Worm (Caenorhabditis elegans) whole organism, young adult: ENCODE measurements around the gene nhr-70.
A peak's percentile ranks its signal among the peaks of the same experiment; 100 is the strongest.

Experiments used
- B0261.1 ChIP-seq: sonication (generic microtip); optimal IDR thresholded peaks from 2 replicates; lab custom pipeline; 2016; ENCODE audit warnings: mild to moderate bottlenecking, missing genetic modification characterization, moderate library complexity, missing compliant biosample characterization
- C17E4.6 ChIP-seq: fragments of 200-800 bp; sonication (Bioruptor generic); IDR thresholded peaks from 2 replicates; pipeline ENCODE4 v1.3.6; 2022; ENCODE audit warnings: missing genetic modification reagents, missing genetic modification characterization, missing compliant biosample characterization
- F22D6.2 ChIP-seq: sonication (generic microtip); optimal IDR thresholded peaks from 2 replicates; lab custom pipeline; 2016; ENCODE audit warnings: mild to moderate bottlenecking, missing genetic modification characterization, missing compliant biosample characterization
- F33H1.4 ChIP-seq: fragments of 200-800 bp; sonication (Bioruptor generic); IDR thresholded peaks from 2 replicates; pipeline ENCODE4 v1.3.6; 2022; ENCODE audit warnings: missing genetic modification reagents, missing genetic modification characterization, missing compliant biosample characterization
- F49E8.2 ChIP-seq: sonication (generic microtip); optimal IDR thresholded peaks from 3 replicates; lab custom pipeline; 2017; ENCODE audit warnings: missing genetic modification characterization, mild to moderate bottlenecking, missing compliant biosample characterization, antibody characterized with exemption, moderate library complexity; ENCODE audit not compliant: insufficient read depth
- K12H6.12 ChIP-seq: fragments of 200-800 bp; sonication (Bioruptor generic); optimal IDR thresholded peaks from 2 replicates; lab custom pipeline; 2018; ENCODE audit warnings: mild to moderate bottlenecking, missing genetic modification characterization, missing compliant biosample characterization
- Y53G8AR.9 ChIP-seq: fragments of 200-800 bp; sonication (Bioruptor generic); conservative IDR thresholded peaks from 2 replicates; pipeline ENCODE4 v1.3.6; 2022; ENCODE audit warnings: missing genetic modification reagents, missing genetic modification characterization, missing compliant biosample characterization
- Y56A3A.18 ChIP-seq: fragments of 200-800 bp; sonication (Bioruptor generic); IDR thresholded peaks from 2 replicates; pipeline ENCODE4 v1.3.6; 2022; ENCODE audit warnings: missing genetic modification reagents, missing genetic modification characterization, missing compliant biosample characterization
- ama-1 ChIP-seq, 3 experiments: fragments of 150-350 bp in 1 of 3; sonication (generic microtip) in 2 of 3; optimal IDR thresholded peaks; 2 replicates each; lab custom pipeline; 2014 to 2018; ENCODE audit warnings: missing biosample characterization in 2 of 3, missing genetic modification characterization in 2 of 3, missing genetic modification reagents in 2 of 3
- aptf-2 ChIP-seq: fragments of 200-800 bp; sonication (Bioruptor generic); conservative IDR thresholded peaks from 2 replicates; pipeline ENCODE4 v1.3.6; 2022; ENCODE audit warnings: missing genetic modification reagents, missing genetic modification characterization, missing compliant biosample characterization
- aptf-3 ChIP-seq: fragments of 200-800 bp; sonication (Bioruptor generic); IDR thresholded peaks from 2 replicates; pipeline ENCODE4 v1.3.6; 2022; ENCODE audit warnings: missing genetic modification characterization, missing compliant biosample characterization
- atf-7 ChIP-seq: sonication (generic microtip); optimal IDR thresholded peaks from 2 replicates; lab custom pipeline; 2017; ENCODE audit warnings: mild to moderate bottlenecking, missing genetic modification characterization, missing compliant biosample characterization
- attf-6 ChIP-seq: fragments of 200-800 bp; sonication (Bioruptor generic); IDR thresholded peaks from 2 replicates; pipeline ENCODE4 v1.3.6; 2022; ENCODE audit warnings: missing genetic modification reagents, missing genetic modification characterization, missing compliant biosample characterization
- ceh-27 ChIP-seq: fragments of 200-800 bp; sonication (Bioruptor generic); optimal IDR thresholded peaks from 2 replicates; lab custom pipeline; 2018; ENCODE audit warnings: mild to moderate bottlenecking, missing genetic modification characterization, moderate library complexity, missing compliant biosample characterization
- ceh-40 ChIP-seq: fragments of 200-800 bp; sonication (Bioruptor generic); IDR thresholded peaks from 2 replicates; pipeline ENCODE4 v1.3.6; 2022; ENCODE audit warnings: missing genetic modification characterization, missing compliant biosample characterization
- ceh-58 ChIP-seq: fragments of 200-800 bp; sonication (Bioruptor generic); IDR thresholded peaks from 2 replicates; pipeline ENCODE4 v1.3.6; 2022; ENCODE audit warnings: missing genetic modification characterization, missing compliant biosample characterization
- die-1 ChIP-seq: sonication (generic microtip); optimal IDR thresholded peaks from 2 replicates; lab custom pipeline; 2016; ENCODE audit warnings: missing genotype, mild to moderate bottlenecking, missing genetic modification characterization, missing compliant biosample characterization
- dpff-1 ChIP-seq: sonication (generic microtip); optimal IDR thresholded peaks from 2 replicates; lab custom pipeline; 2017; ENCODE audit warnings: mild to moderate bottlenecking, missing genetic modification characterization, missing compliant biosample characterization
- gei-17 ChIP-seq: fragments of 200-800 bp; sonication (Bioruptor generic); optimal IDR thresholded peaks from 2 replicates; lab custom pipeline; 2018; ENCODE audit warnings: mild to moderate bottlenecking, missing genetic modification characterization, missing compliant biosample characterization
- him-1 ChIP-seq: sonication (generic microtip); optimal IDR thresholded peaks from 2 replicates; lab custom pipeline; 2016; ENCODE audit warnings: missing genotype, missing genetic modification reagents, missing genetic modification characterization, missing compliant biosample characterization
- hlh-26 ChIP-seq: fragments of 200-800 bp; sonication (Bioruptor generic); conservative IDR thresholded peaks from 2 replicates; pipeline ENCODE4 v1.3.6; 2022; ENCODE audit warnings: missing genetic modification reagents, missing genetic modification characterization, missing compliant biosample characterization
- hsf-1 ChIP-seq: fragments of 200-800 bp; sonication (Bioruptor generic); IDR thresholded peaks from 2 replicates; pipeline ENCODE4 v1.3.6; 2022; ENCODE audit warnings: missing genetic modification reagents, missing genetic modification characterization, missing compliant biosample characterization
- lin-26 ChIP-seq: fragments of 200-800 bp; sonication (Bioruptor generic); IDR thresholded peaks from 2 replicates; pipeline ENCODE4 v1.3.6; 2022; ENCODE audit warnings: missing genetic modification reagents, missing genetic modification characterization, missing compliant biosample characterization
- lin-40 ChIP-seq: sonication (generic microtip); optimal IDR thresholded peaks from 2 replicates; lab custom pipeline; 2016; ENCODE audit warnings: missing genetic modification characterization, mild to moderate bottlenecking, missing compliant biosample characterization, missing genotype, missing genetic modification reagents
- lin-54 ChIP-seq: fragments of 200-800 bp; sonication (Bioruptor generic); optimal IDR thresholded peaks from 2 replicates; lab custom pipeline; 2018; ENCODE audit warnings: mild to moderate bottlenecking, missing genetic modification characterization, missing compliant biosample characterization
- nfyb-1 ChIP-seq: fragments of 200-800 bp; sonication (Bioruptor generic); IDR thresholded peaks from 2 replicates; pipeline ENCODE4 v1.3.6; 2022; ENCODE audit warnings: missing genetic modification reagents, missing genetic modification characterization, missing compliant biosample characterization
- rpc-1 ChIP-seq, 2 experiments: fragments of 150-350 bp in 1 of 2; sonication (generic microtip) in 1 of 2; optimal IDR thresholded peaks; 2 replicates each; lab custom pipeline; 2014 to 2018; ENCODE audit warnings: missing biosample characterization in 1 of 2, missing genetic modification characterization in 1 of 2, missing genetic modification reagents in 1 of 2, missing genotype in 1 of 2
- snpc-4 ChIP-seq, 5 experiments: fragments of 150-350 bp in 1 of 5; sonication (generic microtip) in 4 of 5; optimal IDR thresholded peaks; 2 replicates each; lab custom pipeline; 2014 to 2018; ENCODE audit warnings: missing genetic modification characterization in 5 of 5, missing biosample characterization in 3 of 5, antibody characterized with exemption in 2 of 5, mild to moderate bottlenecking in 2 of 5, missing compliant biosample characterization in 2 of 5, missing genotype in 2 of 5, moderate library complexity in 2 of 5, missing genetic modification reagents in 1 of 5
- tbx-9 ChIP-seq: sonication (generic microtip); optimal IDR thresholded peaks from 2 replicates; lab custom pipeline; 2016; ENCODE audit warnings: borderline replicate concordance, missing genetic modification characterization, inconsistent platforms, missing compliant biosample characterization
- tlf-1 ChIP-seq: fragments of 200-800 bp; sonication (Bioruptor generic); optimal IDR thresholded peaks from 2 replicates; lab custom pipeline; 2018; ENCODE audit warnings: mild to moderate bottlenecking, missing genetic modification characterization, missing compliant biosample characterization
- xnd-1 ChIP-seq: sonication (generic microtip); optimal IDR thresholded peaks from 2 replicates; lab custom pipeline; 2016; ENCODE audit warnings: missing genotype, missing genetic modification reagents, missing genetic modification characterization, missing compliant biosample characterization
- zim-3 ChIP-seq: sonication (generic microtip); optimal IDR thresholded peaks from 2 replicates; lab custom pipeline; 2017; ENCODE audit warnings: mild to moderate bottlenecking, missing genetic modification characterization, moderate library complexity, missing compliant biosample characterization
- ztf-26 ChIP-seq: sonication (generic microtip); optimal IDR thresholded peaks from 2 replicates; lab custom pipeline; 2017; ENCODE audit warnings: missing genetic modification characterization, missing compliant biosample characterization

nhr-70 gene

DNA sequence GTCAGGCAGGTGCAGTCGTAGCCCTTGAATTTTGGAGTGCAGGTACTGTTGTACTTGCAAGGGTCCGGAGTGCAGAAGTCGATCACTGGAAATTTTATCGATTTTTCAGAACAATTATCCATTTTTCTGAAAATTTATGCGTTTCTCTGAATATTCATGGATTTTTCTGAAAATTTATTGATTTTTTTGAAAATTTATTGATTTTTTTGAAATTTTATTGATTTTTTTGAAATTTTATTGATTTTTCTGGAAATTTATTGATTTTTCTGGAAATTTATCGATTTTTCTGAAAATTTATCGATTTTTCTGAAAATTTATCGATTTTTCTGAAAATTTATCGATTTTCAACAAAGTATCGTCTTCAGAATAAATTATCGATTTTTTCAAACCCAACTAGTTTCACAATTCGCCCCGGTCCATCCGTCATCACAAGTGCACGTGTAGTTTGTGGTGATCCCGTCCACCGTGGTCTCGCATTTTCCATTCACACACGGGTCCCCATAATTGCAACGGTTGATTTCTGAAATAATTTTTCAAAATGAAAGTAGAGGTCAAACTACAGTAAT, 15.7 kb downstream of the nhr-70 start:
- TF ChIP-seq ceh-58 (GFP tag; lab: Robert Waterston, UW) (no peak), tbx-9 (tag; lab: Kevin White, UChicago) (no peak), snpc-4 (GFP tag; optimal IDR thresholded peaks at IDR 0.05; lab: Kevin White, UChicago) (no peak), snpc-4 (tag; optimal IDR thresholded peaks at IDR 0.05; lab: Kevin White, UChicago) (no peak), xnd-1 (tag; lab: Kevin White, UChicago) (no peak), attf-6 (GFP tag; lab: Robert Waterston, UW) (no peak), lin-54 (GFP tag; lab: Kevin White, UChicago) (no peak)

DNA sequence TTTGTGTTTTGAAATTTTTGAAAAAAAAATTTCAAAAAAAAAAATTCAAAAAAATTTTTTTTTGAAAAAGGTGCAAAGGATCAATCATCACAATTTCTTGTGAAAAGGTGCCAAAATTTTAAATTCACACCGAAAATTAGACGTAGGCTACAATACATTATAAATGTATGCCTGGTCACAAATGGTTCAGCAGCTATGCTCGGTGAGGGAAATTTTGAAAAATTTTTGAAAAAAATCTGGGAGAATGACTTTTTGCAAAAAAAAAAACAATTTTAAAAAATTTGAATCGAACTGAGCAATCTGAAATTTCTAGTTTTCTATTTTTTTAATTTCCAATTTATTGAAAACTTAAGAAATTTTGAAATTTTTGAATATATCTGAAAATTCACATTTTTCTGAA, 19.9 kb downstream of the nhr-70 start, which contains the start of gene egas-3:
egas-3 (minus strand) TSS at position 101 of the 400 bp plus-strand sequence.
- TF ChIP-seq hsf-1 (GFP tag; lab: Robert Waterston, UW) (no peak), hlh-26 (GFP tag; lab: Robert Waterston, UW) (no peak), gei-17 (GFP tag; lab: Kevin White, UChicago) (no peak), xnd-1 (tag; lab: Kevin White, UChicago) (no peak), C17E4.6 (no peak), ceh-27 (GFP tag; lab: Kevin White, UChicago) (no peak)

DNA sequence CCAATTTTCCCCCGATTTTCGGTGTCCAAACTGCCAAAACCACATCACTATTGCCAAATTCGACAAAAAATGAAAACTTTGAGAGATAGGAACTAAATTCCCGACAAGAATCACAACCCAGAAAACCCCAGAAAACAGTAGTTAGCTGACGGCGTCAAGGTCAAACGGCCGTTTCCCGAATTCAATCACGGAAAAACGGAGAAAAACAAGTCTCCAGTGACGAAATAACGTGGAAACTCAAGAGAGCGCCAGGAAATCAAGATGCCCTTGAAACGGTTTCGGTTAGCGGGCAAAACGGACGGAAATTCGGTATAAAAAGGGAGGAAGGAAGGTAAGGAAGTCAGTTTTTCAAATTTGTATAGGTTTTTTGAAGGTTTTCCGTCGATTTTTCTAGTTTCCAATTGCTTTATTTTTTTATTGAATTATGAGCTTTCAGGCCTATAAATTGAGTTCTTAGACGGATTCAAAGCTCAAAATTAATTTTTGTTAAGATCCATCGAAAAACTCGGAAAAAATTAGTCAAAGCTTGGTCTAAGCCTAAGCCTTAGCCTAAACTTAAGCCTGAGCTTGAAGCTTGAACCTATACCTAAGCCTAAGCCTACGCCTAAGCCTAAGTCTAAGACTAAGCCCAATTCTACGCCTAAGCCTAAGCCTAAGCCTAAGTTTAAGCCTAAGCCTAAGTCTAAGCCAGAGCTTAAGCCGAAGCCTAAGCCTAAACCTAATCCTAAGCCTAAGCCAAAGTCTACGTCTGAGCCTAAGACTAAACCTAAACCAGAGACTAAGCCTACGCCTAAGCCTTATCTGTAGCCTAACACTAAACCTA, 21.4 kb downstream of the nhr-70 start:
- TF ChIP-seq him-1 (tag; lab: Kevin White, UChicago) (no peak), B0261.1 (tag; lab: Kevin White, UChicago) (no peak), die-1 (tag; lab: Kevin White, UChicago) (no peak), rpc-1 (optimal IDR thresholded peaks at IDR 0.05; lab: Kevin White, UChicago) (peak; percentile 4), rpc-1 (tag; optimal IDR thresholded peaks at IDR 0.05; lab: Kevin White, UChicago) (no peak), ceh-40 (GFP tag; lab: Robert Waterston, UW) (0 out of 2 replicates have a peak, but pooled peaks have one; percentile 2), ama-1 (optimal IDR thresholded peaks at IDR 0.05; lab: Kevin White, UChicago) (peak; percentile 55), ama-1 (GFP tag; optimal IDR thresholded peaks at IDR 0.05; lab: Kevin White, UChicago) (no peak), F49E8.2 (no peak), aptf-3 (GFP tag; lab: Robert Waterston, UW) (no peak), Y56A3A.18 (GFP tag; lab: Robert Waterston, UW) (peak; percentile 21; the same call in 1 of the 2 replicates)

DNA sequence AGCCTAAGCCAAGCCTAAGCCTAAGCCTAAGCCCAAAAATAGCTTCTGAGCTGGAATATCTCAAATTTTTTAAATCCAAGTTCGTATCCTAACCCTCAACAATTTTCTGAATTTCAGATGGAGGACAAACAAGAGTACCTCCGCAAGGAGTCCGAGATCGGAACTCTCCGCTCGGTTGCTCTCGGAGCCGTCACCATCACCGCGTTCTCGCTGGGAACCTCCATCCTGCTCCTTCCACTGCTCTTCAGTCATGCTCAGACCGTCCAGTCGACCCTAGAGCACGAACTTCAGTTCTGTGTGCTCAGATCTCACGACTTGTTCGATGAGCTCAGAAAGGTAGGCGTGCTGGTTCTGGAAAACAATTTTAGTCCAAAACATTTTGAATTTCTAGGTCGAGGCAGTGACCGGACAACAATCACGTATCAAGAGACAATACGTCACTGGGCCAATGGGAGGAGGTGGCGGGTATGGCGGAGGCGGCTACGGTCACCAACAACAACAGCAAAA, 22.0 kb downstream of the nhr-70 start, which contains the start of gene col-42:
col-42 (plus strand) TSS at position 118 of the 507 bp plus-strand sequence.
- peak; percentile 31 for TF ChIP-seq K12H6.12 (tag; lab: Kevin White, UChicago)
- TF ChIP-seq atf-7 (tag; lab: Kevin White, UChicago): no peak
- no peak for TF ChIP-seq F33H1.4 (GFP tag; lab: Robert Waterston, UW)
- TF ChIP-seq F22D6.2: no peak
- TF ChIP-seq zim-3 (tag; lab: Kevin White, UChicago): peak; percentile 67
- TF ChIP-seq ama-1 (optimal IDR thresholded peaks at IDR 0.05; lab: Kevin White, UChicago): peak; percentile 74
- TF ChIP-seq ama-1 (GFP tag; optimal IDR thresholded peaks at IDR 0.05; lab: Kevin White, UChicago): no peak
- no peak for TF ChIP-seq dpff-1 (tag; lab: Kevin White, UChicago)
- no peak for TF ChIP-seq aptf-2 (GFP tag; lab: Robert Waterston, UW)
- TF ChIP-seq lin-40: peak; percentile 63
- TF ChIP-seq lin-26 (GFP tag; lab: Robert Waterston, UW): peak; percentile 90
- 0 out of 2 replicates have a peak, but pooled peaks have one; percentile 8 for TF ChIP-seq nfyb-1 (GFP tag; lab: Robert Waterston, UW)
- no peak for TF ChIP-seq tlf-1 (GFP tag; lab: Kevin White, UChicago)
- no peak for TF ChIP-seq xnd-1 (tag; lab: Kevin White, UChicago)
- TF ChIP-seq snpc-4 (GFP tag; optimal IDR thresholded peaks at IDR 0.05; lab: Kevin White, UChicago): no peak
- no peak for TF ChIP-seq snpc-4 (tag; optimal IDR thresholded peaks at IDR 0.05; lab: Kevin White, UChicago)
- peak; percentile 54 for TF ChIP-seq ztf-26
- peak; percentile 58; the same call in 1 of the 2 replicates for TF ChIP-seq Y53G8AR.9
